Fruit fly (Drosophila melanogaster): Measurements from ENCODE around the gene CG46307.

- TF ChIP-seq CTCF (optimal IDR thresholded peaks at IDR 0.05): no peak
- no peak for TF ChIP-seq CG8478 (optimal IDR thresholded peaks at IDR 0.05)
Observed at dm6 chr2L:21163311-21163842, 59.0 kb downstream of the CG46307 start, which contains the start of gene Noc2.
